Worm (Caenorhabditis elegans) whole organism, L3 larva: ENCODE results near the gene sre-46.

Experiments used
- aly-2 ChIP-seq: fragments of 150-350 bp; optimal IDR thresholded peaks from 2 replicates; lab custom pipeline; 2014; ENCODE audit warnings: missing biosample characterization, missing genetic modification characterization
- ama-1 ChIP-seq: fragments of 150-350 bp; optimal IDR thresholded peaks from 2 replicates; lab custom pipeline; 2018
- ceh-16 ChIP-seq: sonication (generic microtip); optimal IDR thresholded peaks from 2 replicates; lab custom pipeline; 2017; ENCODE audit warnings: missing biosample characterization, missing genetic modification characterization
- ceh-28 ChIP-seq: fragments of 150-350 bp; optimal IDR thresholded peaks from 2 replicates; lab custom pipeline; 2014; ENCODE audit warnings: missing biosample characterization, missing genetic modification reagents, missing genetic modification characterization
- ceh-9 ChIP-seq: sonication (generic microtip); optimal IDR thresholded peaks from 2 replicates; lab custom pipeline; 2018; ENCODE audit warnings: missing biosample characterization, missing genetic modification characterization
- egl-5 ChIP-seq: fragments of 150-350 bp; optimal IDR thresholded peaks from 2 replicates; lab custom pipeline; 2017; ENCODE audit warnings: missing biosample characterization, missing genetic modification reagents, missing genetic modification characterization, inconsistent platforms
- elt-1 ChIP-seq: fragments of 150-350 bp; optimal IDR thresholded peaks from 2 replicates; lab custom pipeline; 2014; ENCODE audit warnings: missing biosample characterization, missing genetic modification characterization
- elt-2 ChIP-seq: sonication (generic microtip); optimal IDR thresholded peaks from 2 replicates; lab custom pipeline; 2016; ENCODE audit warnings: missing genetic modification reagents, mild to moderate bottlenecking, missing genetic modification characterization, missing compliant biosample characterization
- eor-1 ChIP-seq, 2 experiments: fragments of 150-350 bp; optimal IDR thresholded peaks; 2 replicates each; lab custom pipeline; 2014 to 2018; ENCODE audit warnings: missing biosample characterization in 2 of 2, missing genetic modification characterization in 2 of 2
- fkh-10 ChIP-seq: sonication (generic microtip); optimal IDR thresholded peaks from 2 replicates; lab custom pipeline; 2017; ENCODE audit warnings: missing biosample characterization, missing genetic modification reagents, missing genetic modification characterization
- fkh-2 ChIP-seq: fragments of 150-350 bp; optimal IDR thresholded peaks from 2 replicates; lab custom pipeline; 2014; ENCODE audit warnings: missing biosample characterization, missing genetic modification reagents, missing genetic modification characterization
- lsy-12 ChIP-seq: sonication (generic microtip); optimal IDR thresholded peaks from 2 replicates; lab custom pipeline; 2016; ENCODE audit warnings: mild to moderate bottlenecking, missing genetic modification characterization, missing compliant biosample characterization
- mml-1 ChIP-seq: fragments of 150-350 bp; sonication (generic microtip); optimal IDR thresholded peaks from 3 replicates; lab custom pipeline; 2014; ENCODE audit warnings: missing biosample characterization, missing genetic modification characterization
- nfya-1 ChIP-seq: sonication (generic microtip); optimal IDR thresholded peaks from 2 replicates; lab custom pipeline; 2017; ENCODE audit warnings: missing genetic modification characterization, mild to moderate bottlenecking, missing compliant biosample characterization, antibody characterized with exemption, moderate library complexity; ENCODE audit not compliant: insufficient read depth
- nhr-25 ChIP-seq: sonication (generic microtip); optimal IDR thresholded peaks from 2 replicates; lab custom pipeline; 2017; ENCODE audit warnings: missing biosample characterization, missing genetic modification characterization
- nhr-43 ChIP-seq: sonication (generic microtip); optimal IDR thresholded peaks from 2 replicates; lab custom pipeline; 2016; ENCODE audit warnings: mild to moderate bottlenecking, missing genetic modification characterization, missing compliant biosample characterization; ENCODE audit not compliant: poor library complexity, severe bottlenecking
- nhr-67 ChIP-seq: fragments of 150-350 bp; optimal IDR thresholded peaks from 2 replicates; lab custom pipeline; 2014; ENCODE audit warnings: missing biosample characterization, missing genetic modification characterization
- nhr-76 ChIP-seq: fragments of 150-350 bp; sonication (generic microtip); optimal IDR thresholded peaks from 5 replicates; lab custom pipeline; 2014; ENCODE audit warnings: missing biosample characterization, missing genetic modification characterization
- nhr-77 ChIP-seq: fragments of 150-350 bp; optimal IDR thresholded peaks from 2 replicates; lab custom pipeline; 2014; ENCODE audit warnings: missing biosample characterization, missing genetic modification characterization
- pha-4 ChIP-seq: fragments of 150-350 bp; optimal IDR thresholded peaks from 2 replicates; lab custom pipeline; 2014; ENCODE audit warnings: missing biosample characterization, missing genetic modification reagents, missing genetic modification characterization
- pqm-1 ChIP-seq: fragments of 150-350 bp; optimal IDR thresholded peaks from 2 replicates; lab custom pipeline; 2017; ENCODE audit warnings: missing biosample characterization, missing genetic modification characterization, inconsistent platforms
- sea-2 ChIP-seq: fragments of 150-350 bp; sonication (generic microtip); optimal IDR thresholded peaks from 4 replicates; lab custom pipeline; 2014; ENCODE audit warnings: missing biosample characterization, missing genetic modification reagents, missing genetic modification characterization
- snpc-4 ChIP-seq: fragments of 150-350 bp; optimal IDR thresholded peaks from 2 replicates; lab custom pipeline; 2014; ENCODE audit warnings: missing biosample characterization, missing genetic modification characterization
- tbx-2 ChIP-seq: sonication (generic microtip); optimal IDR thresholded peaks from 2 replicates; lab custom pipeline; 2016; ENCODE audit warnings: mild to moderate bottlenecking, missing genetic modification characterization, missing compliant biosample characterization

sre-46 gene

ce11 chrII:13673605-13674193 lies 47.4 kb downstream of the sre-46 start:
- peak; percentile 57 for TF ChIP-seq pqm-1 (tag; lab: Kevin White, UChicago)
- no peak for TF ChIP-seq fkh-10
- peak; percentile 36 for TF ChIP-seq nhr-25
- TF ChIP-seq elt-2 (tag; lab: Kevin White, UChicago), result peak; percentile 33
- TF ChIP-seq nhr-43, result peak; percentile 48
- peak; percentile 67 for TF ChIP-seq ama-1 (lab: Kevin White, UChicago)

DNA sequence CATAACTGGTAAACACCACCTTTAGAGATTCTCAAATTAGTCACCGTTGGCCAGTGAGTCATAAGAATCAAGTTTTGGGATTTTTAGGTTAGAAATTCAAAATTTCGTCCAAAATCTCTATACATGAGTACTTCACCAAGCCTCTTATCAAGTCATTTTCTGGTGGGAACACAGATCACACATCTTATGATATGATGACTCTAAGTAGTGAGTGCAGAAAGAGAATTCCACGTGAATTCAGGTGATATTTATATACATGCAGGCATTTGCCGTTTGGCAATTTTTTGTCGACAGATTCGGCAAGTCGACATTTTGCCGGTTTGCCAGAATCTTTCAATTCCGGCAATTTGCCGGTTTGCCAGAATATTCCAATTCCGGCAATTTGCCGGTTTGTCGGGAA lies 49.1 kb downstream of the sre-46 start:
- TF ChIP-seq pqm-1 (tag; lab: Kevin White, UChicago), result peak; percentile 18
- TF ChIP-seq ceh-28 (tag; lab: Kevin White, UChicago), result no peak
- TF ChIP-seq elt-2 (tag; lab: Kevin White, UChicago), result peak; percentile 37

DNA sequence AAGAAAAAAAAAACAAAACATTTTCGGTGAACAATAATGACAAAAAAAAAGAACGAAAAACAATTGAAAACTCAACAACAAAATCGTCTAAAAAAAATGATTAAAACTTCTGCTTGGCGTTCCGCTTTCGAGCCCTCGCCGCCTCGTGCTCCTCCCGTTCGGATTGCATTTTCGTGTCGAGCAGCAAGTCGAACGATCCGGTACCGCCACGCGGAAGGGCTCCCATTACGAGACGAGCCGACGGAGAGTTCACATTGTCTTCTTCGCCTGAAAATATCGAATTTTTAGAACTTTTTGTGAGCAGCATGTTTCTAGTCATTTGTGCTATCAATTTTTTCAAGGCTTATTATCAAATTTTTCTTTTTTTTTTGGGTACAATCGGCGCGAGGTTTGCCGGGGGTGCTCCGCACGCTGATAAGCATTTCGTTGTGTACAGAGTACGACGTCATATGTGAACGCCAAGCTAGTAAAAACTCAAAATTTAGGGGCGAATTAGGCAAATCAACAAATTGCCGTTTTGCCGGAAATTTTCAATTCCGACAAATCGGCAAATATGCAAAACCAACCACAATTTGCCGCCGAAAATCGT lies 50.3 kb downstream of the sre-46 start:
- TF ChIP-seq mml-1, result no peak
- TF ChIP-seq nhr-77 (tag; lab: Kevin White, UChicago), result no peak
- no peak for TF ChIP-seq egl-5 (tag; lab: Kevin White, UChicago)
- peak; percentile 90 for TF ChIP-seq elt-2 (tag; lab: Kevin White, UChicago)
- peak; percentile 10 for TF ChIP-seq pha-4
- TF ChIP-seq fkh-2 (tag; lab: Kevin White, UChicago), result no peak
- TF ChIP-seq snpc-4 (tag; lab: Kevin White, UChicago), result no peak
- no peak for TF ChIP-seq sea-2
- peak; percentile 29 for TF ChIP-seq pqm-1 (tag; lab: Kevin White, UChicago)
- no peak for TF ChIP-seq nhr-67
- no peak for TF ChIP-seq tbx-2 (tag; lab: Kevin White, UChicago)
- no peak for TF ChIP-seq ceh-9 (tag; lab: Kevin White, UChicago)

ce11 chrII:13668844-13669441 lies 52.2 kb downstream of the sre-46 start, which contains the start of gene C31C9.7:
Gene C31C9.7, plus strand, starts transcription at chrII:13669104.
- TF ChIP-seq nhr-77 (tag; lab: Kevin White, UChicago), result no peak
- no peak for TF ChIP-seq fkh-2 (tag; lab: Kevin White, UChicago)
- TF ChIP-seq ama-1 (lab: Kevin White, UChicago), result peak; percentile 93
- peak; percentile 27 for TF ChIP-seq nhr-43
- TF ChIP-seq nhr-76 (tag; lab: Kevin White, UChicago), result no peak
- peak; percentile 9 for TF ChIP-seq lsy-12 (tag; lab: Kevin White, UChicago)
- no peak for TF ChIP-seq eor-1 (tag; optimal IDR thresholded peaks at IDR 0.05; lab: Kevin White, UChicago)
- TF ChIP-seq aly-2 (tag; lab: Kevin White, UChicago), result no peak
- TF ChIP-seq ceh-16 (tag; lab: Kevin White, UChicago), result no peak
- no peak for TF ChIP-seq ceh-28 (tag; lab: Kevin White, UChicago)
- TF ChIP-seq egl-5 (tag; lab: Kevin White, UChicago), result no peak
- TF ChIP-seq nfya-1 (tag; lab: Kevin White, UChicago), result peak; percentile 44
- peak; percentile 79 for TF ChIP-seq elt-2 (tag; lab: Kevin White, UChicago)
- TF ChIP-seq elt-1 (tag; lab: Kevin White, UChicago), result no peak
